Fruit fly (Drosophila melanogaster): ENCODE results near the gene KaiR1D.

DNA sequence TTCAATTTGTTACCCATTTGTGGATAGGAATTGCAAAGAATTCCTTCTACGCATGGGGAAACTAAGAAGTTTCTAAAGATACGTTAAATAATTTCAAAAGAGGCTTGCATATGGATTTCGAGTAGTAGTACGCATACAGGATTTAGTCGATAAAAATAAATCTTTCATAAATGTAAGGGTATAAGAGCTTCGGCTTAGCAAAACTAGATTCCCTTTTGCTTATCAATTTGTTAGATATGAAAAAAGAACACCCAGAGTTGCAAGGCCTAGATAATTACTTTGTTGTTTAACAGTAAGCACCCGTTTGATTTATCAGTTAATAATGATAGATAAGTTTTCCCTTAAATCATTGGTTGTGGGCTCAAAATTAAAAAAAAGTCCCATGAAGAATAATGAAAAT lies 20.5 kb downstream of the KaiR1D start:
- TF ChIP-seq CG8301 (tag; optimal IDR thresholded peaks at IDR 0.05): no peak
- TF ChIP-seq rn (GFP tag; IDR thresholded peaks at IDR 0.05): no peak
- TF ChIP-seq CG32121 (GFP tag; IDR thresholded peaks at IDR 0.05): no peak
- no peak for TF ChIP-seq D1 (tag; optimal IDR thresholded peaks at IDR 0.05)
